Worm (Caenorhabditis elegans) whole organism, mixed stage, embryonic: ENCODE measurements around the gene K07H8.9.

Source experiments
- nhr-28 ChIP-seq: fragments of 150-350 bp; optimal IDR thresholded peaks from 2 replicates; lab custom pipeline; 2014; ENCODE audit warnings: missing biosample characterization, missing genetic modification characterization
- sem-2 ChIP-seq: fragments of 200-800 bp; sonication (Bioruptor generic); optimal IDR thresholded peaks from 2 replicates; lab custom pipeline; 2018; ENCODE audit warnings: mild to moderate bottlenecking, missing genetic modification characterization, missing compliant biosample characterization
- sptf-1 ChIP-seq: sonication (generic microtip); optimal IDR thresholded peaks from 2 replicates; lab custom pipeline; 2017; ENCODE audit warnings: mild to moderate bottlenecking, missing genetic modification characterization, moderate library complexity, missing compliant biosample characterization
- unc-62 ChIP-seq: fragments of 150-350 bp; optimal IDR thresholded peaks from 2 replicates; lab custom pipeline; 2014; ENCODE audit warnings: missing biosample characterization, missing genetic modification reagents, missing genetic modification characterization

ce11 chrIV:8289505-8289579, 3.1 kb upstream of the K07H8.9 start, which contains the start of gene nucl-1:
- TF ChIP-seq unc-62 (GFP tag; lab: Kevin White, UChicago) (no peak), nhr-28 (tag; lab: Kevin White, UChicago) (no peak), sptf-1 (tag; lab: Kevin White, UChicago) (no peak), sem-2 (GFP tag; lab: Kevin White, UChicago) (no peak)
